Fruit fly (Drosophila melanogaster) whole organism, embryonic: ENCODE measurements around the gene PolA1.

ENCODE experiments used
- Antp ChIP-seq: fragments of 200-800 bp; sonication (Bioruptor generic); optimal IDR thresholded peaks from 3 replicates; lab custom pipeline; 2016; ENCODE audit warnings: missing biosample characterization, missing genetic modification characterization
- CG10209 ChIP-seq: fragments of 200-800 bp; sonication (Bioruptor generic); optimal IDR thresholded peaks from 3 replicates; lab custom pipeline; 2017; ENCODE audit warnings: missing biosample characterization, mild to moderate bottlenecking, missing genetic modification characterization, missing genetic modification reagents
- CG11093 ChIP-seq: fragments of 200-800 bp; sonication (Bioruptor generic); IDR thresholded peaks from 3 replicates; pipeline ENCODE4 v1.3.6; 2022; ENCODE audit warnings: missing biosample characterization, missing genetic modification characterization
- CG11247 ChIP-seq: fragments of 200-800 bp; sonication (Bioruptor generic); IDR thresholded peaks from 2 replicates; pipeline ENCODE4 v1.3.6; 2022; ENCODE audit warnings: missing biosample characterization, missing genetic modification characterization
- CG11560 ChIP-seq: fragments of 200-800 bp; sonication (Bioruptor generic); IDR thresholded peaks from 3 replicates; pipeline ENCODE4 v1.3.6; 2022; ENCODE audit warnings: missing biosample characterization, missing genetic modification characterization
- CG12104 ChIP-seq: fragments of 200-800 bp; sonication (Bioruptor generic); optimal IDR thresholded peaks from 3 replicates; lab custom pipeline; 2016; ENCODE audit warnings: missing biosample characterization, missing genetic modification characterization
- CG14965 ChIP-seq: fragments of 200-800 bp; sonication (Bioruptor generic); optimal IDR thresholded peaks from 2 replicates; lab custom pipeline; 2016; ENCODE audit warnings: missing biosample characterization, missing genetic modification characterization, borderline replicate concordance
- CG16815 ChIP-seq: fragments of 200-800 bp; sonication (Bioruptor generic); optimal IDR thresholded peaks from 3 replicates; lab custom pipeline; 2017; ENCODE audit warnings: missing biosample characterization, mild to moderate bottlenecking, missing genetic modification characterization
- CG17359 ChIP-seq: fragments of 200-800 bp; sonication (Bioruptor generic); optimal IDR thresholded peaks from 3 replicates; lab custom pipeline; 2018; ENCODE audit warnings: missing biosample characterization, mild to moderate bottlenecking, missing genetic modification characterization, moderate library complexity
- CG18476 ChIP-seq: fragments of 200-800 bp; sonication (Bioruptor generic); optimal IDR thresholded peaks from 2 replicates; lab custom pipeline; 2016; ENCODE audit warnings: missing biosample characterization, mild to moderate bottlenecking, missing genetic modification characterization
- CG2202 ChIP-seq: fragments of 200-800 bp; sonication (Bioruptor generic); optimal IDR thresholded peaks from 2 replicates; lab custom pipeline; 2018; ENCODE audit warnings: missing biosample characterization, mild to moderate bottlenecking, missing genetic modification characterization
- CG2875 ChIP-seq: fragments of 200-800 bp; sonication (Bioruptor generic); optimal IDR thresholded peaks from 2 replicates; lab custom pipeline; 2017; ENCODE audit warnings: missing biosample characterization, mild to moderate bottlenecking, missing genetic modification characterization, missing genetic modification reagents
- CG34422 ChIP-seq: fragments of 200-800 bp; sonication (Bioruptor generic); IDR thresholded peaks from 3 replicates; pipeline ENCODE4 v1.3.6; 2022; ENCODE audit warnings: missing biosample characterization, missing genetic modification characterization
- CG3726 ChIP-seq: fragments of 200-800 bp; sonication (Bioruptor generic); IDR thresholded peaks from 3 replicates; pipeline ENCODE4, ENCODE4 v1.3.6; 2022; ENCODE audit warnings: missing biosample characterization, missing genetic modification characterization
- CG3847 ChIP-seq: fragments of 200-800 bp; sonication (Bioruptor generic); IDR thresholded peaks from 2 replicates; pipeline ENCODE4 v1.3.6; 2022; ENCODE audit warnings: missing biosample characterization, missing genetic modification characterization
- CG4424 ChIP-seq: fragments of 200-800 bp; sonication (Bioruptor generic); optimal IDR thresholded peaks from 3 replicates; lab custom pipeline; 2016; ENCODE audit warnings: missing biosample characterization, missing genetic modification characterization
- CG5245 ChIP-seq: fragments of 200-800 bp; sonication (Bioruptor generic); optimal IDR thresholded peaks from 3 replicates; lab custom pipeline; 2016; ENCODE audit warnings: missing biosample characterization, missing genetic modification characterization
- CG5953 ChIP-seq: fragments of 200-800 bp; sonication (Bioruptor generic); IDR thresholded peaks from 2 replicates; pipeline ENCODE4 v1.3.6; 2022; ENCODE audit warnings: missing biosample characterization, missing genetic modification characterization
- CG6689 ChIP-seq: fragments of 200-800 bp; sonication (Bioruptor generic); IDR thresholded peaks from 2 replicates; pipeline ENCODE4 v1.3.6; 2022; ENCODE audit warnings: missing biosample characterization, missing genetic modification characterization
- CG6813 ChIP-seq: fragments of 200-800 bp; sonication (Bioruptor generic); optimal IDR thresholded peaks from 2 replicates; lab custom pipeline; 2017; ENCODE audit warnings: missing biosample characterization, missing genetic modification characterization, mild to moderate bottlenecking, moderate library complexity, missing genetic modification reagents
- CG8281 ChIP-seq: fragments of 200-800 bp; sonication (Bioruptor generic); optimal IDR thresholded peaks from 2 replicates; lab custom pipeline; 2018; ENCODE audit warnings: missing biosample characterization, mild to moderate bottlenecking, missing genetic modification characterization, moderate library complexity
- CG8388 ChIP-seq: fragments of 200-800 bp; sonication (Bioruptor generic); optimal IDR thresholded peaks from 2 replicates; lab custom pipeline; 2019; ENCODE audit warnings: missing biosample characterization, mild to moderate bottlenecking, missing genetic modification characterization, moderate library complexity
- CG8944 ChIP-seq: fragments of 200-800 bp; sonication (Bioruptor generic); optimal IDR thresholded peaks from 3 replicates; lab custom pipeline; 2016; ENCODE audit warnings: missing biosample characterization, missing genetic modification characterization
- E2f2 ChIP-seq: fragments of 200-800 bp; sonication (Bioruptor generic); IDR thresholded peaks from 2 replicates; pipeline ENCODE4 v1.3.6; 2022; ENCODE audit warnings: missing biosample characterization, missing genetic modification characterization
- Hr3 ChIP-seq: fragments of 200-800 bp; sonication (Bioruptor generic); optimal IDR thresholded peaks from 3 replicates; lab custom pipeline; 2016; ENCODE audit warnings: missing biosample characterization, missing genetic modification characterization
- MESR4 ChIP-seq: fragments of 200-800 bp; sonication (Bioruptor generic); optimal IDR thresholded peaks from 2 replicates; lab custom pipeline; 2018; ENCODE audit warnings: missing biosample characterization, mild to moderate bottlenecking, missing genetic modification characterization, moderate library complexity
- Mes4 ChIP-seq: fragments of 200-800 bp; sonication (Bioruptor generic); optimal IDR thresholded peaks from 2 replicates; lab custom pipeline; 2016; ENCODE audit warnings: missing biosample characterization, missing genetic modification characterization
- Ptx1 ChIP-seq: fragments of 200-800 bp; sonication (Bioruptor generic); IDR thresholded peaks from 2 replicates; pipeline ENCODE4 v1.3.6; 2022; ENCODE audit warnings: missing biosample characterization, missing genetic modification characterization
- ac ChIP-seq: fragments of 200-800 bp; sonication (Bioruptor generic); optimal IDR thresholded peaks from 3 replicates; lab custom pipeline; 2017; ENCODE audit warnings: missing biosample characterization, mild to moderate bottlenecking, missing genetic modification characterization
- ap ChIP-seq: fragments of 200-800 bp; sonication (Bioruptor generic); IDR thresholded peaks from 2 replicates; pipeline ENCODE4 v1.3.6; 2022; ENCODE audit warnings: missing biosample characterization, missing genetic modification characterization
- ase ChIP-seq: fragments of 200-800 bp; sonication (Bioruptor generic); IDR thresholded peaks from 3 replicates; pipeline ENCODE4 v1.3.6; 2022; ENCODE audit warnings: missing biosample characterization, missing genetic modification characterization
- ash1 ChIP-seq: fragments of 200-800 bp; sonication (Bioruptor generic); optimal IDR thresholded peaks from 2 replicates; lab custom pipeline; 2018; ENCODE audit warnings: missing biosample characterization, mild to moderate bottlenecking, missing genetic modification characterization
- az2 ChIP-seq: fragments of 200-800 bp; sonication (Bioruptor generic); optimal IDR thresholded peaks from 3 replicates; lab custom pipeline; 2016; ENCODE audit warnings: missing biosample characterization, missing genetic modification characterization
- corto ChIP-seq: fragments of 200-800 bp; sonication (Bioruptor generic); optimal IDR thresholded peaks from 2 replicates; lab custom pipeline; 2016; ENCODE audit warnings: missing biosample characterization, mild to moderate bottlenecking, missing genetic modification characterization, moderate library complexity
- croc ChIP-seq: fragments of 200-800 bp; sonication (Bioruptor generic); conservative IDR thresholded peaks from 3 replicates; pipeline ENCODE4 v1.3.6; 2022; ENCODE audit warnings: missing biosample characterization, missing genetic modification characterization
- da ChIP-seq: fragments of 200-800 bp; sonication (Bioruptor generic); optimal IDR thresholded peaks from 2 replicates; lab custom pipeline; 2016; ENCODE audit warnings: missing biosample characterization, missing genetic modification characterization
- danr ChIP-seq: fragments of 200-800 bp; sonication (Bioruptor generic); IDR thresholded peaks from 2 replicates; pipeline ENCODE4 v1.3.6; 2022; ENCODE audit warnings: missing biosample characterization, missing genetic modification characterization
- disco-r ChIP-seq: fragments of 200-800 bp; sonication (Bioruptor generic); optimal IDR thresholded peaks from 2 replicates; lab custom pipeline; 2016; ENCODE audit warnings: missing biosample characterization, missing genetic modification characterization
- en ChIP-seq: fragments of 200-800 bp; sonication (Bioruptor generic); optimal IDR thresholded peaks from 2 replicates; lab custom pipeline; 2016; ENCODE audit warnings: missing biosample characterization, missing genetic modification characterization
- fd3F ChIP-seq: fragments of 200-800 bp; sonication (Bioruptor generic); optimal IDR thresholded peaks from 2 replicates; lab custom pipeline; 2018; ENCODE audit warnings: missing biosample characterization, mild to moderate bottlenecking, missing genetic modification characterization, moderate library complexity
- fd64A ChIP-seq: fragments of 200-800 bp; sonication (Bioruptor generic); optimal IDR thresholded peaks from 3 replicates; lab custom pipeline; 2018; ENCODE audit warnings: missing biosample characterization, mild to moderate bottlenecking, missing genetic modification characterization
- ham ChIP-seq: fragments of 200-800 bp; sonication (Bioruptor generic); IDR thresholded peaks from 2 replicates; pipeline ENCODE4 v1.3.6; 2022; ENCODE audit warnings: missing biosample characterization, missing genetic modification characterization
- kah ChIP-seq: fragments of 200-800 bp; sonication (Bioruptor generic); optimal IDR thresholded peaks from 2 replicates; lab custom pipeline; 2018; ENCODE audit warnings: missing biosample characterization, mild to moderate bottlenecking, missing genetic modification characterization
- lbe ChIP-seq: fragments of 200-800 bp; sonication (Bioruptor generic); optimal IDR thresholded peaks from 2 replicates; lab custom pipeline; 2016; ENCODE audit warnings: missing biosample characterization, mild to moderate bottlenecking, missing genetic modification characterization
- nmo ChIP-seq: fragments of 200-800 bp; sonication (Bioruptor generic); optimal IDR thresholded peaks from 2 replicates; lab custom pipeline; 2018; ENCODE audit warnings: missing biosample characterization, mild to moderate bottlenecking, missing genetic modification characterization, moderate library complexity
- otp ChIP-seq: fragments of 200-800 bp; sonication (Bioruptor generic); IDR thresholded peaks from 3 replicates; pipeline ENCODE4, ENCODE4 v1.3.6; 2022; ENCODE audit warnings: missing biosample characterization, missing genetic modification characterization
- p53 ChIP-seq: fragments of 200-800 bp; sonication (Bioruptor generic); optimal IDR thresholded peaks from 2 replicates; lab custom pipeline; 2016; ENCODE audit warnings: missing biosample characterization, missing genetic modification characterization
- rib ChIP-seq: fragments of 200-800 bp; sonication (Bioruptor generic); IDR thresholded peaks from 2 replicates; pipeline ENCODE4 v1.3.6; 2022; ENCODE audit warnings: missing biosample characterization, missing genetic modification characterization
- sc ChIP-seq, 3 experiments: fragments of >200 bp in 2 of 3; fragments of 200-800 bp in 1 of 3; sonication (Bioruptor generic) in 1 of 3; optimal IDR thresholded peaks; 2 replicates in 2 of 3; 3 replicates in 1 of 3; lab custom pipeline; 2017; ENCODE audit warnings: mild to moderate bottlenecking in 1 of 3, missing biosample characterization in 1 of 3, missing genetic modification characterization in 1 of 3, missing genetic modification reagents in 1 of 3
- slou ChIP-seq: fragments of 200-800 bp; sonication (Bioruptor generic); optimal IDR thresholded peaks from 3 replicates; lab custom pipeline; 2016; ENCODE audit warnings: missing biosample characterization, missing genetic modification characterization
- toy ChIP-seq: fragments of 200-800 bp; sonication (Bioruptor generic); IDR thresholded peaks from 2 replicates; pipeline ENCODE4 v1.3.6; 2022; ENCODE audit warnings: missing biosample characterization, missing genetic modification characterization

The PolA1 gene

dm6 chr3R:21619117-21619650, 52.4 kb downstream of the PolA1 start, which contains the start of gene InR (continued):
- no peak for TF ChIP-seq danr (GFP tag; lab: Robert Waterston, UW)
- TF ChIP-seq CG2875 (GFP tag; lab: Kevin White, UChicago) = peak; percentile 29
- peak; percentile 73 for TF ChIP-seq p53 (GFP tag; lab: Kevin White, UChicago)
- TF ChIP-seq kah (GFP tag; lab: Kevin White, UChicago) = peak; percentile 45
- TF ChIP-seq slou (GFP tag; lab: Kevin White, UChicago) = peak; percentile 53
- TF ChIP-seq Antp (GFP tag; lab: Kevin White, UChicago) = peak; percentile 79
- no peak for TF ChIP-seq ap
- TF ChIP-seq CG5953 (GFP tag; lab: Robert Waterston, UW) = no peak
- TF ChIP-seq fd64A = no peak
- peak; percentile 22; the same call in 1 of the 3 replicates for TF ChIP-seq croc (GFP tag; lab: Robert Waterston, UW)
- no peak for TF ChIP-seq CG11560 (tag; lab: Robert Waterston, UW)
- TF ChIP-seq otp (GFP tag; lab: Robert Waterston, UW) = no peak
- no peak for TF ChIP-seq Ptx1 (GFP tag; lab: Robert Waterston, UW)
- no peak for TF ChIP-seq CG6689 (GFP tag; lab: Robert Waterston, UW)
- peak; percentile 26 for TF ChIP-seq CG18476
- TF ChIP-seq CG8388 (GFP tag; lab: Kevin White, UChicago) = no peak
- TF ChIP-seq MESR4 (GFP tag; lab: Kevin White, UChicago) = peak; percentile 50
- peak; percentile 57 for TF ChIP-seq CG17359 (tag; lab: Kevin White, UChicago)
- peak; percentile 21 for TF ChIP-seq Mes4
- TF ChIP-seq da (GFP tag; lab: Kevin White, UChicago) = peak; percentile 69
- TF ChIP-seq CG6813 (GFP tag; lab: Kevin White, UChicago) = peak; percentile 54
- peak; percentile 51 for TF ChIP-seq Hr3 (GFP tag; lab: Kevin White, UChicago)
- peak; percentile 37 for TF ChIP-seq nmo (GFP tag; lab: Kevin White, UChicago)
- no peak for TF ChIP-seq toy (GFP tag; lab: Robert Waterston, UW)
- no peak for TF ChIP-seq CG3726 (GFP tag; lab: Robert Waterston, UW)
- peak; percentile 79 for TF ChIP-seq CG8944 (GFP tag; lab: Kevin White, UChicago)
- TF ChIP-seq CG34422 (GFP tag; lab: Robert Waterston, UW) = no peak
- TF ChIP-seq CG16815 (GFP tag; lab: Kevin White, UChicago) = peak; percentile 40
- TF ChIP-seq CG10209 (GFP tag; lab: Kevin White, UChicago) = peak; percentile 72
- no peak for TF ChIP-seq CG11247 (GFP tag; lab: Robert Waterston, UW)
- TF ChIP-seq CG11093 = peak; percentile 39; the same call in 1 of the 3 replicates
- TF ChIP-seq CG3847 (GFP tag; lab: Robert Waterston, UW) = no peak
- TF ChIP-seq en = peak; percentile 8
- no peak for TF ChIP-seq rib (GFP tag; lab: Robert Waterston, UW)
- peak; percentile 57 for TF ChIP-seq az2 (GFP tag; lab: Kevin White, UChicago)
- TF ChIP-seq CG14965 (GFP tag; lab: Kevin White, UChicago) = peak; percentile 34
- peak; percentile 83 for TF ChIP-seq lbe (GFP tag; lab: Kevin White, UChicago)
- TF ChIP-seq sc (optimal IDR thresholded peaks at IDR 0.05; lab: Kevin White, UChicago) = no peak
- no peak for TF ChIP-seq sc (GFP tag; optimal IDR thresholded peaks at IDR 0.05; lab: Kevin White, UChicago)
- TF ChIP-seq ase = no peak
- peak; percentile 7 for TF ChIP-seq ac (GFP tag; lab: Kevin White, UChicago)
- no peak for TF ChIP-seq E2f2 (GFP tag; lab: Robert Waterston, UW)
- TF ChIP-seq CG12104 = peak; percentile 13
- peak; percentile 35 for TF ChIP-seq fd3F (GFP tag; lab: Kevin White, UChicago)
- TF ChIP-seq CG5245 (GFP tag; lab: Kevin White, UChicago) = peak; percentile 63
- TF ChIP-seq ash1 (GFP tag; lab: Kevin White, UChicago) = peak; percentile 81
- no peak for TF ChIP-seq disco-r (GFP tag; lab: Kevin White, UChicago)
- TF ChIP-seq corto (GFP tag; lab: Kevin White, UChicago) = peak; percentile 48
- no peak for TF ChIP-seq CG2202 (tag; lab: Kevin White, UChicago)
- TF ChIP-seq ham = no peak
- TF ChIP-seq CG8281 (tag; lab: Kevin White, UChicago) = no peak
- peak; percentile 46 for TF ChIP-seq CG4424
